Fruit fly (Drosophila melanogaster) S2 (cell line): ENCODE results near the gene CG31141.

Source experiments
- CG8478 ChIP-seq: fragments of >200 bp; optimal IDR thresholded peaks from 2 replicates; lab custom pipeline; 2018
- CTCF ChIP-seq, 2 experiments: fragments of >200 bp; optimal IDR thresholded peaks; 2 replicates each; lab custom pipeline; 2018

dm6 chr3R:23887096-23887421 is 36.0 kb upstream of the CG31141 start:
- no peak for TF ChIP-seq CTCF (optimal IDR thresholded peaks at IDR 0.05; lab: Kevin White, UChicago)
- TF ChIP-seq CG8478 (lab: Kevin White, UChicago), result no peak
